Fruit fly (Drosophila melanogaster): ENCODE data around the gene CG5895.
A peak's percentile ranks its signal among the peaks of the same experiment; 100 is the strongest.

Gene CG5895

dm6 chr3L:16004401-16005237 is 30.7 kb upstream of the CG5895 start, which contains the start of the genes hzg and mRpS31 (continued):
- no peak for TF ChIP-seq knrl (GFP tag; IDR thresholded peaks at IDR 0.05; ENCODE audit: partially characterized antibody)
- TF ChIP-seq CG11398 (GFP tag; optimal IDR thresholded peaks at IDR 0.05), result no peak
- TF ChIP-seq Lim3 (GFP tag; IDR thresholded peaks at IDR 0.05), result no peak
- TF ChIP-seq zen2 (GFP tag; IDR thresholded peaks at IDR 0.05; ENCODE audit: partially characterized antibody), result no peak
- no peak for TF ChIP-seq CG11093 (GFP tag; IDR thresholded peaks at IDR 0.05)
- no peak for TF ChIP-seq CG8281 (tag; optimal IDR thresholded peaks at IDR 0.05)
- TF ChIP-seq Tbp (GFP tag; optimal IDR thresholded peaks at IDR 0.05), result no peak
- peak; percentile 65 for TF ChIP-seq sqz (GFP tag; optimal IDR thresholded peaks at IDR 0.05)
- no peak for TF ChIP-seq Ravus (GFP tag; IDR thresholded peaks at IDR 0.05)
- TF ChIP-seq D19A (tag; optimal IDR thresholded peaks at IDR 0.05), result peak; percentile 14
- TF ChIP-seq HLH4C (GFP tag; IDR thresholded peaks at IDR 0.05; ENCODE audit: partially characterized antibody), result no peak
- no peak for TF ChIP-seq Aef1 (GFP tag; IDR thresholded peaks at IDR 0.05)
- TF ChIP-seq CG2120 (GFP tag; optimal IDR thresholded peaks at IDR 0.05), result peak; percentile 80
- peak; percentile 56 for TF ChIP-seq CG13775 (GFP tag; optimal IDR thresholded peaks at IDR 0.05)
- peak; percentile 43; the same call in 1 of the 2 replicates for TF ChIP-seq H2.0 (GFP tag; IDR thresholded peaks at IDR 0.05)
- no peak for TF ChIP-seq odd (GFP tag; optimal IDR thresholded peaks at IDR 0.05)
- no peak for TF ChIP-seq CG1647 (GFP tag; optimal IDR thresholded peaks at IDR 0.05)
- peak; percentile 34 for TF ChIP-seq CG10209 (GFP tag; optimal IDR thresholded peaks at IDR 0.05)
- peak; percentile 40 for TF ChIP-seq CG10979 (tag; optimal IDR thresholded peaks at IDR 0.05)
- no peak for TF ChIP-seq NFAT (GFP tag; IDR thresholded peaks at IDR 0.05)
- TF ChIP-seq CG1602 (GFP tag; optimal IDR thresholded peaks at IDR 0.05), result peak; percentile 54
- no peak for TF ChIP-seq jigr1 (GFP tag; IDR thresholded peaks at IDR 0.05)
- no peak for TF ChIP-seq CG32772 (GFP tag; IDR thresholded peaks at IDR 0.05)
- peak; percentile 46 for TF ChIP-seq chn (GFP tag; optimal IDR thresholded peaks at IDR 0.05)
- no peak for TF ChIP-seq fd102C (GFP tag; optimal IDR thresholded peaks at IDR 0.05)
- peak; percentile 61 for TF ChIP-seq pzg (GFP tag; optimal IDR thresholded peaks at IDR 0.05)
- peak; percentile 20 for TF ChIP-seq CHES-1-like (GFP tag; optimal IDR thresholded peaks at IDR 0.05)
- no peak for TF ChIP-seq ap (GFP tag; IDR thresholded peaks at IDR 0.05)
- no peak for TF ChIP-seq Gsc (GFP tag; IDR thresholded peaks at IDR 0.05)
- peak; percentile 38 for TF ChIP-seq tx (GFP tag; optimal IDR thresholded peaks at IDR 0.05)
- peak; percentile 6 for TF ChIP-seq exex (tag; optimal IDR thresholded peaks at IDR 0.05)
- TF ChIP-seq CG17912 (GFP tag; optimal IDR thresholded peaks at IDR 0.05), result no peak
- TF ChIP-seq fru (optimal IDR thresholded peaks at IDR 0.05), result no peak
- no peak for TF ChIP-seq CG11695 (GFP tag; IDR thresholded peaks at IDR 0.05)
- no peak for TF ChIP-seq br (optimal IDR thresholded peaks at IDR 0.05)
- peak; percentile 32; the same call in 1 of the 2 replicates for TF ChIP-seq peb (GFP tag; IDR thresholded peaks at IDR 0.05)
- 0 out of 2 replicates have a peak, but pooled peaks have one; percentile 31 for TF ChIP-seq CG6689 (GFP tag; IDR thresholded peaks at IDR 0.05)
- peak; percentile 24 for TF ChIP-seq eyg (GFP tag; optimal IDR thresholded peaks at IDR 0.05)
- peak; percentile 15; the same call in 1 of the 2 replicates for TF ChIP-seq CG13287 (GFP tag; IDR thresholded peaks at IDR 0.05; ENCODE audit: partially characterized antibody)
- TF ChIP-seq Med (GFP tag), result peak; percentile 87
- TF ChIP-seq CG13424 (tag; optimal IDR thresholded peaks at IDR 0.05), result peak; percentile 65
- peak; percentile 23; the same call in 1 of the 2 replicates for TF ChIP-seq ttk (GFP tag; IDR thresholded peaks at IDR 0.05)
- TF ChIP-seq CG7786 (GFP tag; optimal IDR thresholded peaks at IDR 0.05), result peak; percentile 56
- no peak for TF ChIP-seq CG12219 (GFP tag; optimal IDR thresholded peaks at IDR 0.05)
- TF ChIP-seq CG3407 (GFP tag; optimal IDR thresholded peaks at IDR 0.05), result no peak
- TF ChIP-seq CG7987 (GFP tag; optimal IDR thresholded peaks at IDR 0.05), result no peak
- peak; percentile 45 for TF ChIP-seq CG12155 (GFP tag; optimal IDR thresholded peaks at IDR 0.05)
- TF ChIP-seq repo (GFP tag; optimal IDR thresholded peaks at IDR 0.05), result peak; percentile 13
- TF ChIP-seq CG6765 (GFP tag; optimal IDR thresholded peaks at IDR 0.05), result no peak
- no peak for TF ChIP-seq onecut (GFP tag; IDR thresholded peaks at IDR 0.05)
